Worm (Caenorhabditis elegans) whole organism, L4 larva: Measurements from ENCODE around the gene srh-42.
"Not testable (repeated sequence)": the region's sequence is repeated elsewhere in the genome, so short reads cannot be mapped to it uniquely, and the experiment has no call there.

Experiments
- D1046.2 ChIP-seq: fragments of 200-800 bp; sonication (Bioruptor generic); IDR thresholded peaks from 2 replicates; pipeline ENCODE4 v1.3.6; 2022; ENCODE audit warnings: missing genetic modification characterization, missing compliant biosample characterization
- F10B5.3 ChIP-seq: sonication (generic microtip); optimal IDR thresholded peaks from 2 replicates; lab custom pipeline; 2016; ENCODE audit warnings: mild to moderate bottlenecking, missing genetic modification characterization, missing compliant biosample characterization
- F26F4.8 ChIP-seq: fragments of 200-800 bp; sonication (Bioruptor generic); conservative IDR thresholded peaks from 2 replicates; pipeline ENCODE4 v1.3.6; 2022; ENCODE audit warnings: missing genetic modification characterization, missing compliant biosample characterization
- T20F7.1 ChIP-seq: fragments of 200-800 bp; sonication (Bioruptor generic); optimal IDR thresholded peaks from 2 replicates; lab custom pipeline; 2018; ENCODE audit warnings: mild to moderate bottlenecking, missing genetic modification characterization, missing compliant biosample characterization
- Y105C5A.15 ChIP-seq: fragments of 200-800 bp; sonication (Bioruptor generic); IDR thresholded peaks from 2 replicates; pipeline ENCODE4 v1.3.6; 2022; ENCODE audit warnings: missing genetic modification characterization, missing compliant biosample characterization
- Y75B8A.6 ChIP-seq: fragments of 200-800 bp; sonication (Bioruptor generic); IDR thresholded peaks from 2 replicates; pipeline ENCODE4 v1.3.6; 2022; ENCODE audit warnings: missing genetic modification reagents, missing genetic modification characterization, missing compliant biosample characterization
- ZK546.5 ChIP-seq, 2 experiments: sonication (generic microtip); optimal IDR thresholded peaks; 2 replicates each; lab custom pipeline; 2017; ENCODE audit warnings: missing biosample characterization in 2 of 2, missing genetic modification characterization in 2 of 2
- aha-1 ChIP-seq: fragments of 150-350 bp; peaks from one replicate; lab custom pipeline; 2014; ENCODE audit warnings: missing biosample characterization, missing genetic modification characterization
- attf-4 ChIP-seq: sonication (generic microtip); optimal IDR thresholded peaks from 3 replicates; lab custom pipeline; 2017; ENCODE audit warnings: missing biosample characterization, missing genetic modification characterization
- ceh-44 ChIP-seq: fragments of 200-800 bp; sonication (Bioruptor generic); IDR thresholded peaks from 2 replicates; pipeline ENCODE4 v1.3.6; 2022; ENCODE audit warnings: missing genetic modification reagents, missing genetic modification characterization, missing compliant biosample characterization
- ces-1 ChIP-seq: fragments of 150-350 bp; sonication (generic microtip); optimal IDR thresholded peaks from 4 replicates; lab custom pipeline; 2014; ENCODE audit warnings: missing biosample characterization, missing genetic modification reagents, missing genetic modification characterization
- cey-2 ChIP-seq: sonication (generic microtip); optimal IDR thresholded peaks from 3 replicates; lab custom pipeline; 2017; ENCODE audit warnings: missing genetic modification characterization, mild to moderate bottlenecking, missing compliant biosample characterization, antibody characterized with exemption, borderline replicate concordance; ENCODE audit not compliant: insufficient read depth
- ctbp-1 ChIP-seq: fragments of 200-800 bp; sonication (Bioruptor generic); IDR thresholded peaks from 2 replicates; pipeline ENCODE4 v1.3.6; 2022; ENCODE audit warnings: missing genetic modification reagents, missing genetic modification characterization, missing compliant biosample characterization
- dve-1 ChIP-seq: sonication (generic microtip); optimal IDR thresholded peaks from 2 replicates; lab custom pipeline; 2017; ENCODE audit warnings: antibody characterized with exemption, mild to moderate bottlenecking, missing genetic modification characterization, missing compliant biosample characterization; ENCODE audit not compliant: insufficient read depth
- fkh-10 ChIP-seq: fragments of 150-350 bp; optimal IDR thresholded peaks from 2 replicates; lab custom pipeline; 2014; ENCODE audit warnings: missing biosample characterization, missing genetic modification reagents, missing genetic modification characterization
- hmg-1.1 ChIP-seq: fragments of 200-800 bp; sonication (Bioruptor generic); IDR thresholded peaks from 2 replicates; pipeline ENCODE4 v1.3.6; 2022; ENCODE audit warnings: missing genetic modification reagents, missing genetic modification characterization, missing compliant biosample characterization
- lim-7 ChIP-seq: fragments of 200-800 bp; sonication (Bioruptor generic); IDR thresholded peaks from 2 replicates; pipeline ENCODE4 v1.3.6; 2022; ENCODE audit warnings: missing genetic modification characterization, missing compliant biosample characterization
- lin-13 ChIP-seq: fragments of 150-350 bp; optimal IDR thresholded peaks from 2 replicates; lab custom pipeline; 2014; ENCODE audit warnings: missing biosample characterization, missing genetic modification reagents, missing genetic modification characterization
- lin-29 ChIP-seq: fragments of 200-800 bp; sonication (Bioruptor generic); IDR thresholded peaks from 2 replicates; pipeline ENCODE4 v1.3.6; 2022; ENCODE audit warnings: missing genetic modification reagents, missing genetic modification characterization, missing compliant biosample characterization
- lin-38 ChIP-seq: fragments of 200-800 bp; sonication (Bioruptor generic); IDR thresholded peaks from 2 replicates; pipeline ENCODE4 v1.3.6; 2022; ENCODE audit warnings: missing genetic modification reagents, missing genetic modification characterization, missing compliant biosample characterization
- lin-39 ChIP-seq: fragments of 150-350 bp; optimal IDR thresholded peaks from 2 replicates; lab custom pipeline; 2014; ENCODE audit warnings: missing biosample characterization, missing genetic modification reagents, missing genetic modification characterization
- lir-3 ChIP-seq: sonication (generic microtip); optimal IDR thresholded peaks from 2 replicates; lab custom pipeline; 2016; ENCODE audit warnings: mild to moderate bottlenecking, missing genetic modification characterization, missing compliant biosample characterization
- madf-5 ChIP-seq, 2 experiments: fragments of 200-800 bp; sonication (Bioruptor generic); IDR thresholded peaks; 2 replicates each; pipeline ENCODE4 v1.3.6; 2022; ENCODE audit warnings: missing compliant biosample characterization in 2 of 2, missing genetic modification characterization in 2 of 2
- madf-9 ChIP-seq: fragments of 200-800 bp; sonication (Bioruptor generic); conservative IDR thresholded peaks from 2 replicates; pipeline ENCODE4 v1.3.6; 2022; ENCODE audit warnings: missing genetic modification reagents, missing genetic modification characterization, missing compliant biosample characterization
- mdt-29 ChIP-seq: fragments of 200-800 bp; sonication (Bioruptor generic); IDR thresholded peaks from 2 replicates; pipeline ENCODE4 v1.3.6; 2022; ENCODE audit warnings: missing genetic modification reagents, missing genetic modification characterization, missing compliant biosample characterization
- mep-1 ChIP-seq: fragments of 150-350 bp; sonication (generic microtip); optimal IDR thresholded peaks from 3 replicates; lab custom pipeline; 2014; ENCODE audit warnings: missing biosample characterization, missing genetic modification characterization
- mxl-3 ChIP-seq: fragments of 200-800 bp; sonication (Bioruptor generic); optimal IDR thresholded peaks from 2 replicates; lab custom pipeline; 2018; ENCODE audit warnings: mild to moderate bottlenecking, missing genetic modification characterization, missing compliant biosample characterization
- nhr-102 ChIP-seq: sonication (generic microtip); optimal IDR thresholded peaks from 2 replicates; lab custom pipeline; 2016; ENCODE audit warnings: mild to moderate bottlenecking, missing genetic modification characterization, moderate library complexity, missing compliant biosample characterization
- nhr-11 ChIP-seq: fragments of 150-350 bp; optimal IDR thresholded peaks from 2 replicates; lab custom pipeline; 2014; ENCODE audit warnings: missing biosample characterization, missing genetic modification characterization
- nhr-28 ChIP-seq: fragments of 150-350 bp; optimal IDR thresholded peaks from 2 replicates; lab custom pipeline; 2014; ENCODE audit warnings: missing biosample characterization, missing genetic modification characterization
- nhr-76 ChIP-seq: fragments of 150-350 bp; optimal IDR thresholded peaks from 2 replicates; lab custom pipeline; 2014; ENCODE audit warnings: missing biosample characterization, missing genetic modification characterization
- pqm-1 ChIP-seq: sonication (generic microtip); optimal IDR thresholded peaks from 2 replicates; lab custom pipeline; 2017; ENCODE audit warnings: missing biosample characterization, missing genetic modification characterization
- sdz-12 ChIP-seq: fragments of 200-800 bp; sonication (Bioruptor generic); optimal IDR thresholded peaks from 2 replicates; lab custom pipeline; 2018; ENCODE audit warnings: mild to moderate bottlenecking, missing genetic modification characterization, missing compliant biosample characterization
- set-16 ChIP-seq: fragments of 200-800 bp; sonication (Bioruptor generic); IDR thresholded peaks from 2 replicates; pipeline ENCODE4 v1.3.6; 2022; ENCODE audit warnings: missing genetic modification reagents, missing genetic modification characterization, missing compliant biosample characterization
- spr-1 ChIP-seq: sonication (generic microtip); optimal IDR thresholded peaks from 2 replicates; lab custom pipeline; 2016; ENCODE audit warnings: mild to moderate bottlenecking, missing genetic modification characterization, missing compliant biosample characterization
- tra-1 ChIP-seq: fragments of 200-800 bp; sonication (Bioruptor generic); IDR thresholded peaks from 2 replicates; pipeline ENCODE4 v1.3.6; 2022; ENCODE audit warnings: missing genetic modification reagents, missing genetic modification characterization, missing compliant biosample characterization
- unc-39 ChIP-seq: sonication (generic microtip); optimal IDR thresholded peaks from 2 replicates; lab custom pipeline; 2017; ENCODE audit warnings: missing biosample characterization, missing genetic modification characterization
- zag-1 ChIP-seq: fragments of 150-350 bp; optimal IDR thresholded peaks from 2 replicates; lab custom pipeline; 2014; ENCODE audit warnings: missing biosample characterization, missing genetic modification characterization
- ztf-11 ChIP-seq: fragments of 150-350 bp; optimal IDR thresholded peaks from 2 replicates; lab custom pipeline; 2014; ENCODE audit warnings: missing biosample characterization, missing genetic modification characterization
- ztf-7 ChIP-seq: fragments of 150-350 bp; optimal IDR thresholded peaks from 2 replicates; lab custom pipeline; 2014; ENCODE audit warnings: missing biosample characterization, missing genetic modification characterization

srh-42 gene

ce11 chrII:14310729-14311388, 22.0 kb upstream of the srh-42 start, which contains the start of gene ctl-3:
Gene ctl-3 (minus strand): TSS chrII:14310779.
- no peak for TF ChIP-seq T20F7.1 (GFP tag; lab: Kevin White, UChicago)

ce11 chrII:14306160-14306559, 17.3 kb upstream of the srh-42 start, which contains the start of gene ctl-1:
Gene ctl-1 (minus strand): TSS chrII:14306260.
- not testable (repeated sequence) for TF ChIP-seq Y105C5A.15 (GFP tag; lab: Robert Waterston, UW); sdz-12 (GFP tag; lab: Kevin White, UChicago); pqm-1

- not testable (repeated sequence) for TF ChIP-seq nhr-11 (tag; lab: Kevin White, UChicago); fkh-10 (GFP tag; lab: Kevin White, UChicago); unc-39
Measured at ce11 chrII:14301927-14302326, 13.1 kb upstream of the srh-42 start, which contains the start of gene ctl-2. Gene ctl-2 (minus strand): TSS chrII:14302027.

ce11 chrII:14299254-14299759, 10.4 kb upstream of the srh-42 start:
- TF ChIP-seq dve-1 (tag; lab: Kevin White, UChicago) = no peak
- no peak for TF ChIP-seq set-16 (GFP tag; lab: Robert Waterston, UW)
- TF ChIP-seq mdt-29 (GFP tag; lab: Robert Waterston, UW) = 0 out of 2 replicates have a peak, but pooled peaks have one; percentile 50
- TF ChIP-seq aha-1 (tag; lab: Kevin White, UChicago) = peak; percentile 69
- TF ChIP-seq lin-38 (GFP tag; lab: Robert Waterston, UW) = no peak
- no peak for TF ChIP-seq ztf-11
- TF ChIP-seq nhr-28 (tag; lab: Kevin White, UChicago) = no peak
- TF ChIP-seq mxl-3 (GFP tag; lab: Kevin White, UChicago) = no peak
- no peak for TF ChIP-seq Y75B8A.6 (GFP tag; lab: Robert Waterston, UW)
- no peak for TF ChIP-seq sdz-12 (GFP tag; lab: Kevin White, UChicago)
- no peak for TF ChIP-seq ces-1
- TF ChIP-seq lir-3 = no peak
- TF ChIP-seq F10B5.3 (tag; lab: Kevin White, UChicago) = no peak
- peak; percentile 10 for TF ChIP-seq mep-1
- TF ChIP-seq lin-29 = no peak
- TF ChIP-seq spr-1 (tag; lab: Kevin White, UChicago) = no peak
- TF ChIP-seq nhr-102 (tag; lab: Kevin White, UChicago) = peak; percentile 55
- no peak for TF ChIP-seq madf-9
- TF ChIP-seq lim-7 (GFP tag; lab: Robert Waterston, UW) = no peak
- TF ChIP-seq, all 104 proteins: peak for 4

ce11 chrII:14297050-14297449, 8.2 kb upstream of the srh-42 start, which contains the start of gene Y54G11A.7:
Gene Y54G11A.7 (plus strand): TSS chrII:14297305.
- TF ChIP-seq aha-1 (tag; lab: Kevin White, UChicago) (peak; percentile 4), F26F4.8 (GFP tag; lab: Robert Waterston, UW) (0 out of 2 replicates have a peak, but pooled peaks have one; percentile 28), ztf-7 (peak; percentile 58)

- TF ChIP-seq ces-1 (no peak), D1046.2 (GFP tag; lab: Robert Waterston, UW) (no peak), nhr-102 (tag; lab: Kevin White, UChicago) (peak; percentile 77), hmg-1.1 (GFP tag; lab: Robert Waterston, UW) (0 out of 2 replicates have a peak, but pooled peaks have one; percentile 14), lin-39 (no peak), mep-1 (peak; percentile 51), nhr-76 (tag; lab: Kevin White, UChicago) (no peak), pqm-1 (peak; percentile 44), ceh-44 (GFP tag; lab: Robert Waterston, UW) (no peak), madf-9 (no peak), madf-5 (GFP tag; IDR thresholded peaks at IDR 0.05; lab: Robert Waterston, UW) (no peak), cey-2 (tag; lab: Kevin White, UChicago) (peak; percentile 27), lir-3 (no peak), tra-1 (GFP tag; lab: Robert Waterston, UW) (no peak), zag-1 (tag; lab: Kevin White, UChicago) (no peak), ZK546.5 (tag; optimal IDR thresholded peaks at IDR 0.05; lab: Kevin White, UChicago) (no peak), attf-4 (tag; lab: Kevin White, UChicago) (no peak), ctbp-1 (no peak), ztf-7 (no peak), Y75B8A.6 (GFP tag; lab: Robert Waterston, UW) (no peak), lin-13 (no peak)
Measured at ce11 chrII:14296320-14296719, 7.5 kb upstream of the srh-42 start.
